Worm (Caenorhabditis elegans) whole organism, young adult: ENCODE data around the gene clec-202.

Experiments
- B0261.1 ChIP-seq: sonication (generic microtip); optimal IDR thresholded peaks from 2 replicates; lab custom pipeline; 2016; ENCODE audit warnings: mild to moderate bottlenecking, missing genetic modification characterization, moderate library complexity, missing compliant biosample characterization
- F23B12.7 ChIP-seq: sonication (generic microtip); optimal IDR thresholded peaks from 2 replicates; lab custom pipeline; 2017; ENCODE audit warnings: missing genetic modification characterization, mild to moderate bottlenecking, missing compliant biosample characterization, antibody characterized with exemption, moderate library complexity; ENCODE audit not compliant: insufficient read depth
- F37B4.10 ChIP-seq: fragments of 200-800 bp; sonication (Bioruptor generic); IDR thresholded peaks from 2 replicates; pipeline ENCODE4 v1.3.6; 2022; ENCODE audit warnings: missing genetic modification characterization, missing compliant biosample characterization
- F49E8.2 ChIP-seq: sonication (generic microtip); optimal IDR thresholded peaks from 3 replicates; lab custom pipeline; 2017; ENCODE audit warnings: missing genetic modification characterization, mild to moderate bottlenecking, missing compliant biosample characterization, antibody characterized with exemption, moderate library complexity; ENCODE audit not compliant: insufficient read depth
- F52B5.7 ChIP-seq: sonication (generic microtip); optimal IDR thresholded peaks from 2 replicates; lab custom pipeline; 2016; ENCODE audit warnings: mild to moderate bottlenecking, missing genetic modification characterization, missing compliant biosample characterization
- F55B11.4 ChIP-seq: sonication (generic microtip); optimal IDR thresholded peaks from 2 replicates; lab custom pipeline; 2016; ENCODE audit warnings: missing compliant biosample characterization, missing genetic modification characterization, borderline replicate concordance; ENCODE audit not compliant: insufficient read depth
- F57A8.1 ChIP-seq: fragments of 200-800 bp; sonication (Bioruptor generic); optimal IDR thresholded peaks from 2 replicates; lab custom pipeline; 2018; ENCODE audit warnings: mild to moderate bottlenecking, missing genetic modification characterization, moderate library complexity, missing compliant biosample characterization
- F57C9.4 ChIP-seq: sonication (generic microtip); optimal IDR thresholded peaks from 2 replicates; lab custom pipeline; 2017; ENCODE audit warnings: mild to moderate bottlenecking, missing genetic modification characterization, missing compliant biosample characterization
- T07F8.4 ChIP-seq: sonication (generic microtip); optimal IDR thresholded peaks from 2 replicates; lab custom pipeline; 2016; ENCODE audit warnings: mild to moderate bottlenecking, missing genetic modification characterization, moderate library complexity, missing compliant biosample characterization
- Y56A3A.18 ChIP-seq: fragments of 200-800 bp; sonication (Bioruptor generic); IDR thresholded peaks from 2 replicates; pipeline ENCODE4 v1.3.6; 2022; ENCODE audit warnings: missing genetic modification reagents, missing genetic modification characterization, missing compliant biosample characterization
- Y67H2A.10 ChIP-seq: fragments of 200-800 bp; sonication (Bioruptor generic); conservative IDR thresholded peaks from 2 replicates; pipeline ENCODE4 v1.3.6; 2022; ENCODE audit warnings: missing genetic modification reagents, missing genetic modification characterization, missing compliant biosample characterization
- akir-1 ChIP-seq: fragments of 200-800 bp; sonication (Bioruptor generic); optimal IDR thresholded peaks from 2 replicates; lab custom pipeline; 2018; ENCODE audit warnings: mild to moderate bottlenecking, missing genetic modification characterization, moderate library complexity, missing compliant biosample characterization
- cebp-2 ChIP-seq: fragments of 200-800 bp; sonication (Bioruptor generic); IDR thresholded peaks from 2 replicates; pipeline ENCODE4 v1.3.6; 2022; ENCODE audit warnings: missing genetic modification characterization, missing compliant biosample characterization
- ceh-100 ChIP-seq: fragments of 200-800 bp; sonication (Bioruptor generic); IDR thresholded peaks from 2 replicates; pipeline ENCODE4 v1.3.6; 2022; ENCODE audit warnings: missing genetic modification reagents, missing genetic modification characterization, missing compliant biosample characterization
- chd-7 ChIP-seq: sonication (generic microtip); optimal IDR thresholded peaks from 2 replicates; lab custom pipeline; 2016; ENCODE audit warnings: mild to moderate bottlenecking, missing genetic modification characterization, moderate library complexity, missing compliant biosample characterization
- fkh-3 ChIP-seq: sonication (generic microtip); optimal IDR thresholded peaks from 2 replicates; lab custom pipeline; 2016; ENCODE audit warnings: mild to moderate bottlenecking, missing genetic modification characterization, missing compliant biosample characterization
- let-526 ChIP-seq: fragments of 200-800 bp; sonication (Bioruptor generic); IDR thresholded peaks from 2 replicates; pipeline ENCODE4 v1.3.6; 2022; ENCODE audit warnings: missing genetic modification reagents, missing genetic modification characterization, missing compliant biosample characterization
- lin-26 ChIP-seq: fragments of 200-800 bp; sonication (Bioruptor generic); IDR thresholded peaks from 2 replicates; pipeline ENCODE4 v1.3.6; 2022; ENCODE audit warnings: missing genetic modification reagents, missing genetic modification characterization, missing compliant biosample characterization
- lsl-1 ChIP-seq: fragments of 200-800 bp; sonication (Bioruptor generic); optimal IDR thresholded peaks from 2 replicates; lab custom pipeline; 2018; ENCODE audit warnings: mild to moderate bottlenecking, missing genetic modification characterization, moderate library complexity, missing compliant biosample characterization
- mel-28 ChIP-seq: sonication (generic microtip); optimal IDR thresholded peaks from 2 replicates; lab custom pipeline; 2016; ENCODE audit warnings: borderline replicate concordance, mild to moderate bottlenecking, missing genetic modification characterization, missing compliant biosample characterization
- mes-4 ChIP-seq: sonication (generic microtip); optimal IDR thresholded peaks from 2 replicates; lab custom pipeline; 2016; ENCODE audit warnings: missing genotype, missing genetic modification characterization, missing compliant biosample characterization
- mxl-1 ChIP-seq: sonication (generic microtip); optimal IDR thresholded peaks from 2 replicates; lab custom pipeline; 2016; ENCODE audit warnings: missing genetic modification characterization, missing compliant biosample characterization
- nfyb-1 ChIP-seq: fragments of 200-800 bp; sonication (Bioruptor generic); IDR thresholded peaks from 2 replicates; pipeline ENCODE4 v1.3.6; 2022; ENCODE audit warnings: missing genetic modification reagents, missing genetic modification characterization, missing compliant biosample characterization
- nhr-120 ChIP-seq: fragments of 200-800 bp; sonication (Bioruptor generic); IDR thresholded peaks from 2 replicates; pipeline ENCODE4 v1.3.6; 2022; ENCODE audit warnings: missing genetic modification characterization, missing compliant biosample characterization
- nhr-27 ChIP-seq: fragments of 200-800 bp; sonication (Bioruptor generic); optimal IDR thresholded peaks from 2 replicates; lab custom pipeline; 2018; ENCODE audit warnings: mild to moderate bottlenecking, missing genetic modification characterization, moderate library complexity, missing compliant biosample characterization
- pha-4 ChIP-seq: fragments of 150-350 bp; sonication (generic microtip); optimal IDR thresholded peaks from 2 replicates; lab custom pipeline; 2014; ENCODE audit warnings: missing biosample characterization, missing genetic modification reagents, missing genetic modification characterization
- rcor-1 ChIP-seq: fragments of 200-800 bp; sonication (Bioruptor generic); IDR thresholded peaks from 2 replicates; pipeline ENCODE4 v1.3.6; 2022; ENCODE audit warnings: missing genetic modification reagents, missing genetic modification characterization, missing compliant biosample characterization
- snpc-4 ChIP-seq, 5 experiments: fragments of 150-350 bp in 1 of 5; sonication (generic microtip) in 4 of 5; optimal IDR thresholded peaks; 2 replicates each; lab custom pipeline; 2014 to 2018; ENCODE audit warnings: missing genetic modification characterization in 5 of 5, missing biosample characterization in 3 of 5, antibody characterized with exemption in 2 of 5, mild to moderate bottlenecking in 2 of 5, missing compliant biosample characterization in 2 of 5, missing genotype in 2 of 5, moderate library complexity in 2 of 5, missing genetic modification reagents in 1 of 5
- sptf-2 ChIP-seq: fragments of 200-800 bp; sonication (Bioruptor generic); optimal IDR thresholded peaks from 2 replicates; lab custom pipeline; 2018; ENCODE audit warnings: mild to moderate bottlenecking, missing genetic modification characterization, missing compliant biosample characterization
- tbx-9 ChIP-seq: sonication (generic microtip); optimal IDR thresholded peaks from 2 replicates; lab custom pipeline; 2016; ENCODE audit warnings: borderline replicate concordance, missing genetic modification characterization, inconsistent platforms, missing compliant biosample characterization
- tlf-1 ChIP-seq: fragments of 200-800 bp; sonication (Bioruptor generic); optimal IDR thresholded peaks from 2 replicates; lab custom pipeline; 2018; ENCODE audit warnings: mild to moderate bottlenecking, missing genetic modification characterization, missing compliant biosample characterization
- unc-62 ChIP-seq: fragments of 150-350 bp; optimal IDR thresholded peaks from 2 replicates; lab custom pipeline; 2014; ENCODE audit warnings: missing biosample characterization, missing genetic modification reagents, missing genetic modification characterization
- zfh-2 ChIP-seq: fragments of 200-800 bp; sonication (Bioruptor generic); conservative IDR thresholded peaks from 2 replicates; pipeline ENCODE4 v1.3.6; 2022; ENCODE audit warnings: missing genetic modification reagents, missing genetic modification characterization, missing compliant biosample characterization
- ztf-18 ChIP-seq: sonication (generic microtip); optimal IDR thresholded peaks from 2 replicates; lab custom pipeline; 2016; ENCODE audit warnings: missing genotype, mild to moderate bottlenecking, missing genetic modification characterization, missing compliant biosample characterization
- ztf-22 ChIP-seq: fragments of 200-800 bp; sonication (Bioruptor generic); optimal IDR thresholded peaks from 2 replicates; lab custom pipeline; 2018; ENCODE audit warnings: mild to moderate bottlenecking, missing genetic modification characterization, moderate library complexity, missing compliant biosample characterization
- ztf-25 ChIP-seq: fragments of 200-800 bp; sonication (Bioruptor generic); IDR thresholded peaks from 2 replicates; pipeline ENCODE4 v1.3.6; 2022; ENCODE audit warnings: missing genetic modification reagents, missing genetic modification characterization, missing compliant biosample characterization
- ztf-3 ChIP-seq: fragments of 200-800 bp; sonication (Bioruptor generic); optimal IDR thresholded peaks from 2 replicates; lab custom pipeline; 2018; ENCODE audit warnings: mild to moderate bottlenecking, missing genetic modification characterization, missing compliant biosample characterization

Gene clec-202

DNA sequence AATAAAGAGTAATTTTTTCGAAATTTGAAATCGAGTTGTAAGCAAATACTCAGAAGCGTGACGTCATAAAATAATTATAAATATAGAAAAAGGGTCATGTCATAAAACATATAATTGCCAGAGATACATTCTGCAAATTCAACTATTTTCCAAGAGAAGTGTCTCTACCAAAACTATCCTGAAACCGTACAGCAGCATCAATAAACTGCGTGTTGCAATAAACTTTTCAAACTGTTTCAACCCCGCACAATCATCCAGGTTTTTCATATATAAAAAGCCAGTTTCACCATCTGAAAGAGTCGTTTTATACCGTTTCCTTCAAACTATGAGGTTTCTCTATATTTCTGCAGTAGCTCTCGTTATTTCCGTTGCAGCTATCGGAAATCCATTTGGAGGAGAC is 17.8 kb upstream of the clec-202 start, which contains the start of gene C49C3.11:
Gene C49C3.11, plus strand, starts transcription at position 301 of the 400 bp plus-strand sequence.
- TF ChIP-seq ztf-3 (GFP tag; lab: Kevin White, UChicago) = no peak
- no peak for TF ChIP-seq mel-28 (tag; lab: Kevin White, UChicago)
- no peak for TF ChIP-seq nhr-27 (tag; lab: Kevin White, UChicago)
- no peak for TF ChIP-seq lsl-1 (GFP tag; lab: Kevin White, UChicago)
- no peak for TF ChIP-seq let-526 (GFP tag; lab: Robert Waterston, UW)
- TF ChIP-seq mes-4 (tag; lab: Kevin White, UChicago) = no peak
- no peak for TF ChIP-seq ztf-25 (GFP tag; lab: Robert Waterston, UW)
- no peak for TF ChIP-seq snpc-4 (GFP tag; optimal IDR thresholded peaks at IDR 0.05; lab: Kevin White, UChicago)
- no peak for TF ChIP-seq snpc-4 (tag; optimal IDR thresholded peaks at IDR 0.05; lab: Kevin White, UChicago)
- TF ChIP-seq F57C9.4 (tag; lab: Kevin White, UChicago) = no peak
- no peak for TF ChIP-seq ztf-18 (tag; lab: Kevin White, UChicago)
- TF ChIP-seq zfh-2 (GFP tag; lab: Robert Waterston, UW) = no peak
- TF ChIP-seq ztf-22 (GFP tag; lab: Kevin White, UChicago) = no peak
- no peak for TF ChIP-seq Y67H2A.10
- TF ChIP-seq T07F8.4 (tag; lab: Kevin White, UChicago) = no peak

ce11 chrIV:17346599-17347218 is 14.5 kb upstream of the clec-202 start, which contains the start of the genes clec-197 and clec-198:
clec-197 (minus strand) TSS chrIV:17346699.
clec-198 (plus strand) TSS chrIV:17347168.
- TF ChIP-seq cebp-2 = no peak
- no peak for TF ChIP-seq F49E8.2 (tag; lab: Kevin White, UChicago)
- TF ChIP-seq ztf-18 (tag; lab: Kevin White, UChicago) = no peak
- no peak for TF ChIP-seq B0261.1 (tag; lab: Kevin White, UChicago)
- no peak for TF ChIP-seq F52B5.7 (tag; lab: Kevin White, UChicago)
- no peak for TF ChIP-seq pha-4 (tag; lab: Kevin White, UChicago)
- TF ChIP-seq zfh-2 (GFP tag; lab: Robert Waterston, UW) = no peak
- no peak for TF ChIP-seq F57A8.1 (GFP tag; lab: Kevin White, UChicago)
- no peak for TF ChIP-seq mel-28 (tag; lab: Kevin White, UChicago)
- TF ChIP-seq lsl-1 (GFP tag; lab: Kevin White, UChicago) = no peak
- no peak for TF ChIP-seq nfyb-1 (GFP tag; lab: Robert Waterston, UW)
- TF ChIP-seq fkh-3 (tag; lab: Kevin White, UChicago) = no peak
- no peak for TF ChIP-seq F23B12.7 (tag; lab: Kevin White, UChicago)
- no peak for TF ChIP-seq akir-1
- TF ChIP-seq rcor-1 (GFP tag; lab: Robert Waterston, UW) = no peak
- TF ChIP-seq Y56A3A.18 (GFP tag; lab: Robert Waterston, UW) = no peak
- TF ChIP-seq sptf-2 (GFP tag; lab: Kevin White, UChicago) = no peak
- no peak for TF ChIP-seq tbx-9

DNA sequence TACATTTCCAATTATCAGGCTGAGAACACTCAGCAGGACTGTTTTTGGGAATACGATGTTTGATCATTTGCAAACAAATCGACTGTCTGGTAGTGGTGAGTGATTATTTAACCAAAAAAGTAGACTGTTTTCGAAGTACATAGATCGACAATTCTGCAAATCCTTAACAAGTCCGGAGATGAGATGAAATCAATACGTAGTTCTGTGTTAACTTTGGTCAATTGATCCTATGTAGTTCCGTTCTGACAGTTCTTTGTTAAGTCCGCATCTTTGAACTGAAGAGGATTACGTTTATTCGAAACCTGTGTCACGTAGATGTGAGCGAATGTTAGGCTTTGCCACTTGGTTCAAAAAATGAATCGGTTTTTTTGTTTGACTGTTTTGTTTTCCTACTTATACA is 9.7 kb upstream of the clec-202 start, which contains the start of gene clec-199:
Gene clec-199, plus strand, starts transcription at position 301 of the 400 bp plus-strand sequence.
- TF ChIP-seq lin-26 (GFP tag; lab: Robert Waterston, UW) (no peak), ceh-100 (GFP tag; lab: Robert Waterston, UW) (no peak), nhr-120 (GFP tag; lab: Robert Waterston, UW) (no peak), mxl-1 (no peak), unc-62 (no peak), chd-7 (tag; lab: Kevin White, UChicago) (no peak), F55B11.4 (tag; lab: Kevin White, UChicago) (no peak), tlf-1 (GFP tag; lab: Kevin White, UChicago) (no peak), F37B4.10 (no peak), ztf-22 (GFP tag; lab: Kevin White, UChicago) (no peak)
